Worm (Caenorhabditis elegans): ENCODE results near the gene dct-1.

DNA sequence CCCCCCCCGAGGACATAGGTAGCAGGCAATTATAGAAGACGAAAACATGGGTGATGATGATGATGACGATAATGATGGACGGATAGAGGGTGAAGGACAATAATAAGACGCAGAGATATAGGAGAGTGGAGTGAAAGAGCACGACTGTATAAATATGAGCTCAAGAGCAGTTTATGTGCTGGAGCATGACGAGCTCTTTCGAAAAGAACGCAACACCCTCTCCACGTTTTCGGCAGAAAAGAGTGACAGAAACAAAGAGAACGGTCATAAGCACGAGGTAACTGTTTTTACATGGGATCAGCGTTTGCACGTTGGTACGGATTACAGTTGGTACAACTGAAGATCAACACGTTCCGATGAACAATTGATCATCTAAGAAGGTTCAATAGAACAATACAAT, 44.8 kb downstream of the dct-1 start:
- no peak for TF ChIP-seq tab-1 (GFP tag; IDR thresholded peaks at IDR 0.05)
- TF ChIP-seq klf-2 (GFP tag; conservative IDR thresholded peaks at IDR 0.05): no peak
